Worm (Caenorhabditis elegans): Measurements from ENCODE around the gene tomm-7.

tomm-7 gene

ce11 chrIII:7893224-7893623, 33.8 kb downstream of the tomm-7 start:
- no peak for TF ChIP-seq nhr-102 (tag; optimal IDR thresholded peaks at IDR 0.05)
- TF ChIP-seq ZK546.5 (tag; optimal IDR thresholded peaks at IDR 0.05), result no peak
- no peak for TF ChIP-seq saeg-2 (GFP tag; IDR thresholded peaks at IDR 0.05)
- TF ChIP-seq dpl-1 (GFP tag; optimal IDR thresholded peaks at IDR 0.05), result no peak
- no peak for TF ChIP-seq egl-43 (GFP tag; IDR thresholded peaks at IDR 0.05)
- no peak for TF ChIP-seq vab-7 (GFP tag; IDR thresholded peaks at IDR 0.05)
- no peak for TF ChIP-seq nhr-77 (tag; optimal IDR thresholded peaks at IDR 0.05)
- no peak for TF ChIP-seq lin-38 (GFP tag; IDR thresholded peaks at IDR 0.05)
- TF ChIP-seq snpc-4 (tag; optimal IDR thresholded peaks at IDR 0.05), result no peak
- TF ChIP-seq lin-39 (tag; optimal IDR thresholded peaks at IDR 0.05), result no peak
- no peak for TF ChIP-seq jun-1 (tag; optimal IDR thresholded peaks at IDR 0.05)
- TF ChIP-seq ctbp-1 (GFP tag; IDR thresholded peaks at IDR 0.05), result no peak
- TF ChIP-seq nhr-11 (tag; optimal IDR thresholded peaks at IDR 0.05), result no peak

ce11 chrIII:7894724-7895123, 35.3 kb downstream of the tomm-7 start, which contains the start of gene ZK688.4:
TSS of gene ZK688.4 (plus strand) at chrIII:7895024.
- TF ChIP-seq ZK546.5 (tag; optimal IDR thresholded peaks at IDR 0.05) (no peak), zfp-3 (GFP tag; conservative IDR thresholded peaks at IDR 0.05) (no peak), lin-15B (tag; optimal IDR thresholded peaks at IDR 0.05) (no peak), lin-1 (GFP tag; IDR thresholded peaks at IDR 0.05) (no peak), Y75B8A.6 (GFP tag; IDR thresholded peaks at IDR 0.05) (no peak), ceh-62 (tag; optimal IDR thresholded peaks at IDR 0.05) (no peak), hif-1 (tag; optimal IDR thresholded peaks at IDR 0.05) (no peak), hlh-11 (tag; optimal IDR thresholded peaks at IDR 0.05) (no peak), spr-1 (tag; optimal IDR thresholded peaks at IDR 0.05) (no peak), mes-2 (tag; optimal IDR thresholded peaks at IDR 0.05; ENCODE audit: poor library complexity, severe bottlenecking) (no peak), mdl-1 (tag; optimal IDR thresholded peaks at IDR 0.05) (no peak), nhr-76 (tag; optimal IDR thresholded peaks at IDR 0.05) (no peak), mdt-29 (GFP tag; IDR thresholded peaks at IDR 0.05) (no peak), ama-1 (optimal IDR thresholded peaks at IDR 0.05) (no peak), dmd-9 (GFP tag; IDR thresholded peaks at IDR 0.05) (no peak), pha-4 (GFP tag; IDR thresholded peaks at IDR 0.05) (no peak), pha-4 (tag; optimal IDR thresholded peaks at IDR 0.05) (no peak), php-3 (GFP tag; IDR thresholded peaks at IDR 0.05) (no peak), aha-1 (tag) (no peak)

ce11 chrIII:7896925-7897324, 37.5 kb downstream of the tomm-7 start, which contains the start of gene ZK688.10:
TSS of gene ZK688.10 (minus strand) at chrIII:7897025.
- TF ChIP-seq ceh-32 (tag; optimal IDR thresholded peaks at IDR 0.05; ENCODE audit: poor library complexity), result no peak
- TF ChIP-seq zag-1 (tag; optimal IDR thresholded peaks at IDR 0.05), result no peak
- TF ChIP-seq spr-3 (GFP tag; optimal IDR thresholded peaks at IDR 0.05), result no peak
- TF ChIP-seq R02D3.7 (tag; optimal IDR thresholded peaks at IDR 0.05), result no peak
- peak; percentile 12 for TF ChIP-seq aha-1 (tag)

ce11 chrIII:7897733-7898132, 38.3 kb downstream of the tomm-7 start:
- peak; percentile 81 for TF ChIP-seq nhr-28 (tag; optimal IDR thresholded peaks at IDR 0.05)
- peak; percentile 26 for TF ChIP-seq mep-1 (tag; optimal IDR thresholded peaks at IDR 0.05)
- no peak for TF ChIP-seq ceh-82 (tag; optimal IDR thresholded peaks at IDR 0.05)
- TF ChIP-seq F37D6.2 (tag; optimal IDR thresholded peaks at IDR 0.05), result no peak
- no peak for TF ChIP-seq spr-1 (tag; optimal IDR thresholded peaks at IDR 0.05)
- peak; percentile 37; the same call in 1 of the 2 replicates for TF ChIP-seq dmd-6 (GFP tag; IDR thresholded peaks at IDR 0.05)
- TF ChIP-seq daf-16 (GFP tag; optimal IDR thresholded peaks at IDR 0.05), result no peak
- no peak for TF ChIP-seq daf-16 (tag; optimal IDR thresholded peaks at IDR 0.05)
- no peak for TF ChIP-seq mxl-2 (GFP tag; conservative IDR thresholded peaks at IDR 0.05)
- no peak for TF ChIP-seq jun-1 (tag; optimal IDR thresholded peaks at IDR 0.05)
- TF ChIP-seq egl-27 (tag; optimal IDR thresholded peaks at IDR 0.05), result no peak
- no peak for TF ChIP-seq unc-130 (GFP tag; optimal IDR thresholded peaks at IDR 0.05)
- no peak for TF ChIP-seq saeg-2 (GFP tag; IDR thresholded peaks at IDR 0.05)
- no peak for TF ChIP-seq tra-1 (GFP tag; IDR thresholded peaks at IDR 0.05)
- peak; percentile 33 for TF ChIP-seq hlh-30 (tag; optimal IDR thresholded peaks at IDR 0.05; ENCODE audit: insufficient read depth)
- TF ChIP-seq ceh-20 (GFP tag; IDR thresholded peaks at IDR 0.05), result no peak
- TF ChIP-seq F10B5.3 (tag; optimal IDR thresholded peaks at IDR 0.05), result no peak
- no peak for TF ChIP-seq nhr-10 (tag; optimal IDR thresholded peaks at IDR 0.05)
- no peak for TF ChIP-seq vab-7 (GFP tag; IDR thresholded peaks at IDR 0.05)

All from whole organism, L4 larva.